Fruit fly (Drosophila melanogaster): ENCODE results near the gene CG5149.
A peak's percentile ranks its signal among the peaks of the same experiment; 100 is the strongest.

CG5149 gene

dm6 chr2L:7401627-7402026, 13.6 kb upstream of the CG5149 start (continued):
- no peak for TF ChIP-seq ems (GFP tag; optimal IDR thresholded peaks at IDR 0.05)
- peak; percentile 42 for TF ChIP-seq Nf-YC (tag; optimal IDR thresholded peaks at IDR 0.05)
- TF ChIP-seq NC2α (GFP tag; optimal IDR thresholded peaks at IDR 0.05) = no peak
- no peak for TF ChIP-seq CG4360 (GFP tag; IDR thresholded peaks at IDR 0.05)
- peak; percentile 77; the same call in 2 of the 3 replicates for TF ChIP-seq zfh1 (GFP tag; IDR thresholded peaks at IDR 0.05)
- TF ChIP-seq exex (tag; optimal IDR thresholded peaks at IDR 0.05) = peak; percentile 28
- no peak for TF ChIP-seq CG9797 (GFP tag; optimal IDR thresholded peaks at IDR 0.05)
- peak; percentile 3 for TF ChIP-seq CG18764 (GFP tag; optimal IDR thresholded peaks at IDR 0.05)
- no peak for TF ChIP-seq CG12071 (GFP tag; optimal IDR thresholded peaks at IDR 0.05)
- TF ChIP-seq pan (optimal IDR thresholded peaks at IDR 0.05) = no peak
- peak in 1 of 2 experiments; percentile 86 for TF ChIP-seq pan (GFP tag; optimal IDR thresholded peaks at IDR 0.05 in 1 of 2, IDR thresholded peaks at IDR 0.05 in 1 of 2)
- peak; percentile 83 for TF ChIP-seq dmrt99B (tag; optimal IDR thresholded peaks at IDR 0.05)
- TF ChIP-seq cato (GFP tag; optimal IDR thresholded peaks at IDR 0.05; ENCODE audit: borderline replicate concordance) = no peak
- peak; percentile 62 for TF ChIP-seq CG9215 (GFP tag; IDR thresholded peaks at IDR 0.05)
- TF ChIP-seq CG3726 (GFP tag; IDR thresholded peaks at IDR 0.05) = no peak
- peak; percentile 27 for TF ChIP-seq Antp (GFP tag; optimal IDR thresholded peaks at IDR 0.05)
- TF ChIP-seq insv (GFP tag; optimal IDR thresholded peaks at IDR 0.05) = no peak
- peak; percentile 40 to 42 for TF ChIP-seq chif (GFP tag; optimal IDR thresholded peaks at IDR 0.05)
- peak; percentile 35 for TF ChIP-seq CG9437 (GFP tag; optimal IDR thresholded peaks at IDR 0.05)
- TF ChIP-seq Oaz (GFP tag; IDR thresholded peaks at IDR 0.05) = peak; percentile 58
- TF ChIP-seq HLH4C (GFP tag; IDR thresholded peaks at IDR 0.05; ENCODE audit: partially characterized antibody) = no peak
- TF ChIP-seq CG12219 (GFP tag; optimal IDR thresholded peaks at IDR 0.05) = no peak
- no peak for TF ChIP-seq zf30C (GFP tag; optimal IDR thresholded peaks at IDR 0.05)
- TF ChIP-seq CG18262 (tag; optimal IDR thresholded peaks at IDR 0.05) = peak; percentile 72
- peak; percentile 32; the same call in 1 of the 2 replicates for TF ChIP-seq CG10321 (GFP tag; IDR thresholded peaks at IDR 0.05)
- TF ChIP-seq prd (optimal IDR thresholded peaks at IDR 0.05) = no peak
- TF ChIP-seq prd (GFP tag; IDR thresholded peaks at IDR 0.05) = peak; percentile 84
- TF ChIP-seq Bdp1 (GFP tag; optimal IDR thresholded peaks at IDR 0.05) = no peak
- no peak for TF ChIP-seq CkIIα-i1 (GFP tag; IDR thresholded peaks at IDR 0.05)
- no peak for TF ChIP-seq amos (GFP tag; IDR thresholded peaks at IDR 0.05; ENCODE audit: partially characterized antibody)
- TF ChIP-seq toy (GFP tag; IDR thresholded peaks at IDR 0.05) = peak; percentile 46; the same call in 1 of the 2 replicates
- peak; percentile 15 for TF ChIP-seq Myb (GFP tag; optimal IDR thresholded peaks at IDR 0.05)
- no peak for TF ChIP-seq CG10565 (GFP tag; optimal IDR thresholded peaks at IDR 0.05)
- TF ChIP-seq jing (GFP tag; optimal IDR thresholded peaks at IDR 0.05) = no peak
- no peak for TF ChIP-seq CG1792 (GFP tag; optimal IDR thresholded peaks at IDR 0.05)
- no peak for TF ChIP-seq CG31388 (GFP tag; optimal IDR thresholded peaks at IDR 0.05)
- peak; percentile 60 for TF ChIP-seq cwo (GFP tag; optimal IDR thresholded peaks at IDR 0.05)
- TF ChIP-seq sc (optimal IDR thresholded peaks at IDR 0.05) = no peak
- TF ChIP-seq sc (GFP tag; optimal IDR thresholded peaks at IDR 0.05) = no peak
- TF ChIP-seq phol (tag; optimal IDR thresholded peaks at IDR 0.05) = peak; percentile 65
- no peak for TF ChIP-seq br (optimal IDR thresholded peaks at IDR 0.05)
- TF ChIP-seq dan (GFP tag; IDR thresholded peaks at IDR 0.05) = no peak
- peak; percentile 81 for TF ChIP-seq sim (GFP tag; IDR thresholded peaks at IDR 0.05)
- no peak for TF ChIP-seq cad (GFP tag; optimal IDR thresholded peaks at IDR 0.05)
- TF ChIP-seq ftz-f1 (GFP tag; optimal IDR thresholded peaks at IDR 0.05) = no peak
- no peak for TF ChIP-seq CG17802 (tag; optimal IDR thresholded peaks at IDR 0.05)
- no peak for TF ChIP-seq lbe (GFP tag; optimal IDR thresholded peaks at IDR 0.05)
- TF ChIP-seq so (GFP tag; IDR thresholded peaks at IDR 0.05) = peak; percentile 63; the same call in 2 of the 3 replicates
- TF ChIP-seq ase (GFP tag; IDR thresholded peaks at IDR 0.05) = no peak; the same call in 2 of the 3 replicates
- peak; percentile 79 for TF ChIP-seq NfI (GFP tag; optimal IDR thresholded peaks at IDR 0.05)
- no peak for TF ChIP-seq kay (GFP tag; optimal IDR thresholded peaks at IDR 0.05)
- TF ChIP-seq Doc3 (GFP tag; IDR thresholded peaks at IDR 0.05; ENCODE audit: partially characterized antibody) = no peak
- TF ChIP-seq eyg (GFP tag; optimal IDR thresholded peaks at IDR 0.05) = no peak

Measured in whole organism, embryonic.